Fruit fly (Drosophila melanogaster) whole organism, prepupa: ENCODE results near the gene term.

ENCODE experiments used
- CG10631 ChIP-seq: fragments of 200-800 bp; sonication (Bioruptor generic); optimal IDR thresholded peaks from 2 replicates; lab custom pipeline; 2016; ENCODE audit warnings: missing biosample characterization, missing genetic modification characterization
- CG11294 ChIP-seq: fragments of 200-800 bp; sonication (Bioruptor generic); IDR thresholded peaks from 2 replicates; pipeline ENCODE4 v1.3.6; 2022; ENCODE audit warnings: missing biosample characterization, missing genetic modification characterization
- CG11902 ChIP-seq: fragments of 200-800 bp; sonication (Bioruptor generic); optimal IDR thresholded peaks from 3 replicates; lab custom pipeline; 2016; ENCODE audit warnings: missing biosample characterization, missing genetic modification characterization
- CG15336 ChIP-seq: fragments of 200-800 bp; sonication (Bioruptor generic); IDR thresholded peaks from 2 replicates; pipeline ENCODE4 v1.3.6; 2022; ENCODE audit warnings: missing biosample characterization, missing genetic modification characterization
- CG1621 ChIP-seq: fragments of 200-800 bp; sonication (Bioruptor generic); optimal IDR thresholded peaks from 3 replicates; lab custom pipeline; 2018; ENCODE audit warnings: missing biosample characterization, mild to moderate bottlenecking, missing genetic modification characterization
- CG16779 ChIP-seq: fragments of 200-800 bp; sonication (Bioruptor generic); optimal IDR thresholded peaks from 3 replicates; lab custom pipeline; 2017; ENCODE audit warnings: missing biosample characterization, mild to moderate bottlenecking, missing genetic modification characterization
- CG3032 ChIP-seq: fragments of 200-800 bp; optimal IDR thresholded peaks from 2 replicates; lab custom pipeline; 2019; ENCODE audit warnings: missing biosample characterization, mild to moderate bottlenecking, missing genetic modification characterization, moderate library complexity
- CG31627 ChIP-seq: fragments of 200-800 bp; sonication (Bioruptor generic); optimal IDR thresholded peaks from 3 replicates; lab custom pipeline; 2016; ENCODE audit warnings: missing biosample characterization, missing genetic modification characterization
- CG32006 ChIP-seq: fragments of 200-800 bp; sonication (Bioruptor generic); optimal IDR thresholded peaks from 3 replicates; lab custom pipeline; 2017; ENCODE audit warnings: missing biosample characterization, mild to moderate bottlenecking, missing genetic modification characterization
- CG34406 ChIP-seq: fragments of 200-800 bp; sonication (Bioruptor generic); optimal IDR thresholded peaks from 3 replicates; lab custom pipeline; 2016; ENCODE audit warnings: missing biosample characterization, missing genetic modification characterization
- CG3919 ChIP-seq: fragments of 200-800 bp; sonication (Bioruptor generic); optimal IDR thresholded peaks from 3 replicates; lab custom pipeline; 2016; ENCODE audit warnings: missing biosample characterization, missing genetic modification characterization
- CG6163 ChIP-seq: fragments of 200-800 bp; sonication (Bioruptor generic); IDR thresholded peaks from 3 replicates; pipeline ENCODE4 v1.3.6; 2022; ENCODE audit warnings: missing biosample characterization, missing genetic modification characterization
- CG6276 ChIP-seq: fragments of 200-800 bp; sonication (Bioruptor generic); optimal IDR thresholded peaks from 2 replicates; lab custom pipeline; 2017; ENCODE audit warnings: missing biosample characterization, mild to moderate bottlenecking, missing genetic modification characterization
- CG6792 ChIP-seq: fragments of 200-800 bp; sonication (Bioruptor generic); optimal IDR thresholded peaks from 3 replicates; lab custom pipeline; 2016; ENCODE audit warnings: missing biosample characterization, missing genetic modification characterization
- CG6808 ChIP-seq: fragments of 200-800 bp; sonication (Bioruptor generic); optimal IDR thresholded peaks from 3 replicates; lab custom pipeline; 2017; ENCODE audit warnings: missing biosample characterization, missing genetic modification characterization, mild to moderate bottlenecking, moderate library complexity, missing genetic modification reagents
- CG6854 ChIP-seq: fragments of 200-800 bp; sonication (Bioruptor generic); optimal IDR thresholded peaks from 2 replicates; lab custom pipeline; 2017; ENCODE audit warnings: missing biosample characterization, mild to moderate bottlenecking, missing genetic modification characterization
- CG8119 ChIP-seq: fragments of 200-800 bp; sonication (Bioruptor generic); IDR thresholded peaks from 3 replicates; pipeline ENCODE4 v1.3.6; 2022; ENCODE audit warnings: missing biosample characterization, missing genetic modification characterization
- CG8319 ChIP-seq: fragments of 200-800 bp; sonication (Bioruptor generic); optimal IDR thresholded peaks from 3 replicates; lab custom pipeline; 2016; ENCODE audit warnings: missing biosample characterization, missing genetic modification characterization
- CG9139 ChIP-seq: fragments of 200-800 bp; sonication (Bioruptor generic); optimal IDR thresholded peaks from 3 replicates; lab custom pipeline; 2017; ENCODE audit warnings: missing biosample characterization, mild to moderate bottlenecking, missing genetic modification characterization
- Eip78C ChIP-seq: fragments of 200-800 bp; sonication (Bioruptor generic); peaks from one replicate; lab custom pipeline; 2016; ENCODE audit warnings: missing biosample characterization, missing genetic modification characterization
- Eip93F ChIP-seq: fragments of 200-800 bp; sonication (Bioruptor generic); optimal IDR thresholded peaks from 2 replicates; lab custom pipeline; 2016; ENCODE audit warnings: missing biosample characterization, mild to moderate bottlenecking, missing genetic modification characterization
- Ets21C ChIP-seq: fragments of 200-800 bp; sonication (Bioruptor generic); optimal IDR thresholded peaks from 3 replicates; lab custom pipeline; 2016; ENCODE audit warnings: missing biosample characterization, missing genetic modification characterization
- Gug ChIP-seq: fragments of 200-800 bp; sonication (Bioruptor generic); IDR thresholded peaks from 2 replicates; pipeline ENCODE4 v1.3.6; 2022; ENCODE audit warnings: missing biosample characterization, missing genetic modification characterization
- Hr38 ChIP-seq: sonication (Bioruptor generic); optimal IDR thresholded peaks from 2 replicates; lab custom pipeline; 2016; ENCODE audit warnings: missing biosample characterization, missing genetic modification characterization
- Hr39 ChIP-seq: fragments of 200-800 bp; sonication (Bioruptor generic); optimal IDR thresholded peaks from 2 replicates; lab custom pipeline; 2016; ENCODE audit warnings: missing biosample characterization, missing genetic modification characterization
- Hr4 ChIP-seq: fragments of 200-800 bp; sonication (Bioruptor generic); optimal IDR thresholded peaks from 3 replicates; lab custom pipeline; 2016; ENCODE audit warnings: missing biosample characterization, missing genetic modification characterization
- Lpt ChIP-seq: fragments of 200-800 bp; sonication (Bioruptor generic); optimal IDR thresholded peaks from 3 replicates; lab custom pipeline; 2016; ENCODE audit warnings: missing biosample characterization, missing genetic modification characterization
- OdsH ChIP-seq: fragments of 200-800 bp; sonication (Bioruptor generic); optimal IDR thresholded peaks from 3 replicates; lab custom pipeline; 2016; ENCODE audit warnings: missing biosample characterization, missing genetic modification characterization
- Smox ChIP-seq: fragments of 200-800 bp; sonication (Bioruptor generic); optimal IDR thresholded peaks from 3 replicates; lab custom pipeline; 2016; ENCODE audit warnings: missing biosample characterization, missing genetic modification characterization
- Sox15 ChIP-seq: fragments of 200-800 bp; sonication (Bioruptor generic); optimal IDR thresholded peaks from 3 replicates; lab custom pipeline; 2016; ENCODE audit warnings: missing biosample characterization, missing genetic modification characterization
- achi ChIP-seq: fragments of 200-800 bp; sonication (Bioruptor generic); optimal IDR thresholded peaks from 3 replicates; lab custom pipeline; 2016; ENCODE audit warnings: missing biosample characterization, missing genetic modification characterization
- acj6 ChIP-seq: fragments of 200-800 bp; sonication (Bioruptor generic); optimal IDR thresholded peaks from 3 replicates; lab custom pipeline; 2016; ENCODE audit warnings: missing biosample characterization, missing genetic modification characterization
- cyc ChIP-seq: fragments of 200-800 bp; sonication (Bioruptor generic); optimal IDR thresholded peaks from 3 replicates; lab custom pipeline; 2016; ENCODE audit warnings: missing biosample characterization, missing genetic modification characterization
- eg ChIP-seq: fragments of 200-800 bp; sonication (Bioruptor generic); IDR thresholded peaks from 3 replicates; pipeline ENCODE4 v1.3.6; 2022; ENCODE audit warnings: missing biosample characterization, missing genetic modification characterization
- esn ChIP-seq: fragments of 200-800 bp; sonication (Bioruptor generic); optimal IDR thresholded peaks from 2 replicates; lab custom pipeline; 2016; ENCODE audit warnings: missing biosample characterization, mild to moderate bottlenecking, missing genetic modification characterization, moderate library complexity
- fd85E ChIP-seq: fragments of 200-800 bp; sonication (Bioruptor generic); optimal IDR thresholded peaks from 3 replicates; lab custom pipeline; 2016; ENCODE audit warnings: missing biosample characterization, missing genetic modification characterization
- net ChIP-seq: fragments of 200-800 bp; sonication (Bioruptor generic); optimal IDR thresholded peaks from 3 replicates; lab custom pipeline; 2016; ENCODE audit warnings: missing biosample characterization, missing genetic modification characterization
- ss ChIP-seq, 2 experiments: fragments of 200-800 bp; sonication (Bioruptor generic); optimal IDR thresholded peaks; 2 replicates in 1 of 2; 3 replicates in 1 of 2; lab custom pipeline; 2017 to 2018; ENCODE audit warnings: mild to moderate bottlenecking in 2 of 2, missing biosample characterization in 2 of 2, missing genetic modification characterization in 2 of 2, moderate library complexity in 1 of 2
- svp ChIP-seq: fragments of 200-800 bp; sonication (Bioruptor generic); peaks from one replicate; lab custom pipeline; 2016; ENCODE audit warnings: missing biosample characterization, missing genetic modification characterization
- topi ChIP-seq: fragments of 200-800 bp; sonication (Bioruptor generic); optimal IDR thresholded peaks from 3 replicates; lab custom pipeline; 2016; ENCODE audit warnings: missing biosample characterization, missing genetic modification characterization

The term gene

dm6 chr3L:18620988-18621734 lies 27.6 kb upstream of the term start (continued):
- TF ChIP-seq CG32006 (GFP tag; lab: Kevin White, UChicago) (no peak), Eip93F (peak; percentile 58), Ets21C (peak; percentile 26), CG11294 (GFP tag; lab: Robert Waterston, UW) (0 out of 2 replicates have a peak, but pooled peaks have one; percentile 12), eg (GFP tag; lab: Robert Waterston, UW) (peak; percentile 31; the same call in 2 of the 3 replicates), CG8319 (no peak), cyc (GFP tag; lab: Kevin White, UChicago) (peak; percentile 38), fd85E (GFP tag; lab: Kevin White, UChicago) (no peak), CG1621 (tag; lab: Kevin White, UChicago) (peak; percentile 63)

- TF ChIP-seq Smox (GFP tag; lab: Kevin White, UChicago) (no peak), CG11294 (GFP tag; lab: Robert Waterston, UW) (no peak), svp (GFP tag; lab: Kevin White, UChicago) (peak; percentile 67), topi (GFP tag; lab: Kevin White, UChicago) (no peak), Eip78C (GFP tag; lab: Kevin White, UChicago) (no peak), Sox15 (GFP tag; lab: Kevin White, UChicago) (no peak)
Measured at dm6 chr3L:18617893-18618577, 24.5 kb upstream of the term start, which contains the start of the genes CG13380 and CG4174. TSS of gene CG13380 (minus strand) at chr3L:18617943. TSS of gene CG4174 (minus strand) at chr3L:18617943.

- TF ChIP-seq net (GFP tag; lab: Kevin White, UChicago), result no peak
- no peak for TF ChIP-seq esn
- TF ChIP-seq Smox (GFP tag; lab: Kevin White, UChicago), result no peak
- no peak for TF ChIP-seq acj6 (GFP tag; lab: Kevin White, UChicago)
- TF ChIP-seq CG32006 (GFP tag; lab: Kevin White, UChicago), result no peak
- no peak for TF ChIP-seq CG6808 (GFP tag; lab: Kevin White, UChicago)
- TF ChIP-seq svp (GFP tag; lab: Kevin White, UChicago), result no peak
- no peak for TF ChIP-seq CG6792 (GFP tag; lab: Kevin White, UChicago)
- no peak for TF ChIP-seq topi (GFP tag; lab: Kevin White, UChicago)
- TF ChIP-seq ss (GFP tag; optimal IDR thresholded peaks at IDR 0.05; lab: Kevin White, UChicago), result no peak
- no peak for TF ChIP-seq Gug (GFP tag; lab: Robert Waterston, UW)
- no peak for TF ChIP-seq CG8119 (GFP tag; lab: Robert Waterston, UW)
- no peak for TF ChIP-seq Lpt
- no peak for TF ChIP-seq CG9139 (GFP tag; lab: Kevin White, UChicago)
- no peak for TF ChIP-seq CG6276 (GFP tag; lab: Kevin White, UChicago)
- no peak for TF ChIP-seq OdsH (GFP tag; lab: Kevin White, UChicago)
- TF ChIP-seq CG6854 (GFP tag; lab: Kevin White, UChicago), result no peak
- TF ChIP-seq Eip78C (GFP tag; lab: Kevin White, UChicago), result no peak
Measured at dm6 chr3L:18611600-18611999, 18.0 kb upstream of the term start, which contains the start of gene CG32199. TSS of gene CG32199 (plus strand) at chr3L:18611900.

- TF ChIP-seq CG6808 (GFP tag; lab: Kevin White, UChicago) (no peak), CG9139 (GFP tag; lab: Kevin White, UChicago) (no peak), CG31627 (GFP tag; lab: Kevin White, UChicago) (no peak)
Measured at dm6 chr3L:18609320-18609719, 15.7 kb upstream of the term start, which contains the start of gene CG32201. TSS of gene CG32201 (plus strand) at chr3L:18609620.

dm6 chr3L:18607162-18607561 lies 13.6 kb upstream of the term start, which contains the start of gene CG18231:
TSS of gene CG18231 (plus strand) at chr3L:18607462.
- no peak for TF ChIP-seq Smox (GFP tag; lab: Kevin White, UChicago)
- no peak for TF ChIP-seq achi (GFP tag; lab: Kevin White, UChicago)
- TF ChIP-seq CG10631 (GFP tag; lab: Kevin White, UChicago), result no peak
- TF ChIP-seq Gug (GFP tag; lab: Robert Waterston, UW), result no peak
- TF ChIP-seq CG34406 (GFP tag; lab: Kevin White, UChicago), result no peak
- no peak for TF ChIP-seq CG3919 (GFP tag; lab: Kevin White, UChicago)
- no peak for TF ChIP-seq CG15336 (GFP tag; lab: Robert Waterston, UW)
- no peak for TF ChIP-seq cyc (GFP tag; lab: Kevin White, UChicago)
- no peak for TF ChIP-seq Hr38 (GFP tag; lab: Kevin White, UChicago)
- TF ChIP-seq Hr4 (GFP tag; lab: Kevin White, UChicago), result no peak
- TF ChIP-seq CG6163 (GFP tag; lab: Robert Waterston, UW), result no peak
- TF ChIP-seq eg (GFP tag; lab: Robert Waterston, UW), result no peak
- no peak for TF ChIP-seq CG6808 (GFP tag; lab: Kevin White, UChicago)
- no peak for TF ChIP-seq CG11902 (GFP tag; lab: Kevin White, UChicago)
- TF ChIP-seq CG16779 (tag; lab: Kevin White, UChicago), result no peak
- no peak for TF ChIP-seq OdsH (GFP tag; lab: Kevin White, UChicago)
- no peak for TF ChIP-seq CG3032 (tag; lab: Kevin White, UChicago)
- TF ChIP-seq Hr39 (GFP tag; lab: Kevin White, UChicago), result no peak
